Fruit fly (Drosophila melanogaster): Measurements from ENCODE around the gene HP1D3csd.
A peak's percentile ranks its signal among the peaks of the same experiment; 100 is the strongest.

The HP1D3csd gene

DNA sequence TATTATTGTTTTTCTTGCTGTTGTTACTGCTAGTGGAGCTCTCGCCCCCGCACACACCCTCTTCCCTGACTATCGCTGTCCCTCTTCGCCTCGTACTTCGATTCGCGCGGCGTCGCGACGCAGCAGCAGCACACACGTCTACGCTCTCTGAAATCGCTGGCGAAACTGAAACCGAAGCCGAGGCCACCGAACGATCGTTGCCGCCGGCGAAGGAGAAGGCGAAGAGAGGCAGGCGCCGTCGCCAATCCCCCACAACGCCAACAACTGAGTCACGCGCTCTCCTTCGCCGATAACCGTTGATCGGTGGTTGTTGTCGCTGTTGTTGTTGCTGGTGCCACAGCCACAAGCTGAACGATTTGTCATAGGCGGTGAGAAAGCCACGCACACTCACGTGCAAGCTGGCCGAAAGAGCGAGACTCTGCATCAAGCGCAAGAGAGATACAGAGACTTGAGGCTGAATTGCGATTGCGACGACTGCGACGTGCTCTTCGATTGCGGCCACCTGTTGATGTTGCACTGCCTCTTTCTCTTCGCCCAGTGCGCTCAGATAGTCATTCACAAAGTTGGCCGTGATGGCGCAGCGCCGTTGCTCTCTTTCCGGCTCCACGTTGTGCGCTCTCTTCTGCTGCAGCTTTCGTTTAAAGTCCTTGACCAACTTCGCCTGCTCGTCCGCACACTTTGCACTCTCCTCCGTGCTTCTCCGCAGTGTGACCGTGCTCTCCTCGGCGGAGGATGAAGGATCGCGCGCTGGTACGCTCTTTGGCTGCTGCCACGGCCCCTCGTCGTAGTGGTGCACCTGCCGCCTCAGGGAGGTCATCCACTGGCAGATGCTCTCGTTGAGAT lies 36.5 kb upstream of the HP1D3csd start (continued):
- TF ChIP-seq CG13624 (GFP tag; optimal IDR thresholded peaks at IDR 0.05) (no peak), cad (GFP tag; optimal IDR thresholded peaks at IDR 0.05) (no peak), Drgx (GFP tag; IDR thresholded peaks at IDR 0.05) (peak; percentile 28; the same call in 1 of the 2 replicates), Ssrp (tag; optimal IDR thresholded peaks at IDR 0.05) (no peak), CG2199 (GFP tag; IDR thresholded peaks at IDR 0.05) (no peak), Taf1 (GFP tag; IDR thresholded peaks at IDR 0.05) (no peak), vvl (GFP tag; IDR thresholded peaks at IDR 0.05) (0 out of 2 replicates have a peak, but pooled peaks have one; percentile 19), amos (GFP tag; IDR thresholded peaks at IDR 0.05; ENCODE audit: partially characterized antibody) (peak; percentile 44; the same call in 1 of the 2 replicates), Meics (GFP tag; optimal IDR thresholded peaks at IDR 0.05) (no peak), Bdp1 (GFP tag; optimal IDR thresholded peaks at IDR 0.05) (no peak), pfk (GFP tag; optimal IDR thresholded peaks at IDR 0.05) (no peak), Rx (GFP tag; IDR thresholded peaks at IDR 0.05) (no peak), CG8290 (GFP tag; optimal IDR thresholded peaks at IDR 0.05) (no peak), CG8290 (tag; optimal IDR thresholded peaks at IDR 0.05) (peak in 1 of 2 experiments; percentile 70), CkIIα-i1 (GFP tag; IDR thresholded peaks at IDR 0.05) (no peak), B-H1 (GFP tag; IDR thresholded peaks at IDR 0.05) (no peak), Ptx1 (GFP tag; IDR thresholded peaks at IDR 0.05) (no peak), Gug (GFP tag; IDR thresholded peaks at IDR 0.05) (no peak), ci (GFP tag; IDR thresholded peaks at IDR 0.05) (peak; percentile 78), Adf1 (GFP tag; IDR thresholded peaks at IDR 0.05) (peak; percentile 82), CG2712 (tag; optimal IDR thresholded peaks at IDR 0.05) (no peak), ato (GFP tag; IDR thresholded peaks at IDR 0.05; ENCODE audit: partially characterized antibody) (no peak), CG13123 (GFP tag; optimal IDR thresholded peaks at IDR 0.05) (no peak), CG10209 (GFP tag; optimal IDR thresholded peaks at IDR 0.05) (no peak), Ets97D (GFP tag; optimal IDR thresholded peaks at IDR 0.05) (no peak), Hr78 (GFP tag; optimal IDR thresholded peaks at IDR 0.05) (peak in 1 of 2 experiments; percentile 63), tx (GFP tag; optimal IDR thresholded peaks at IDR 0.05) (no peak), pb (GFP tag; optimal IDR thresholded peaks at IDR 0.05) (no peak), CG8388 (GFP tag; optimal IDR thresholded peaks at IDR 0.05) (no peak), slou (GFP tag; optimal IDR thresholded peaks at IDR 0.05) (no peak), Ada2b (GFP tag; IDR thresholded peaks at IDR 0.05) (no peak), CG12299 (tag; optimal IDR thresholded peaks at IDR 0.05) (peak; percentile 7), Dref (GFP tag; IDR thresholded peaks at IDR 0.05) (0 out of 2 replicates have a peak, but pooled peaks have one; percentile 29), CG31224 (GFP tag; IDR thresholded peaks at IDR 0.05) (no peak), Trl (optimal IDR thresholded peaks at IDR 0.05) (peak; percentile 83 to 92), Trl (GFP tag; optimal IDR thresholded peaks at IDR 0.05) (no peak), Atf6 (GFP tag; IDR thresholded peaks at IDR 0.05) (no peak), danr (GFP tag; IDR thresholded peaks at IDR 0.05) (no peak), Dip3 (GFP tag; optimal IDR thresholded peaks at IDR 0.05) (no peak), CG1233 (GFP tag; optimal IDR thresholded peaks at IDR 0.05) (no peak), Hmx (GFP tag; optimal IDR thresholded peaks at IDR 0.05) (no peak), CG10431 (GFP tag; optimal IDR thresholded peaks at IDR 0.05) (no peak), sc (optimal IDR thresholded peaks at IDR 0.05) (no peak), sc (GFP tag; optimal IDR thresholded peaks at IDR 0.05) (no peak), luna (GFP tag; optimal IDR thresholded peaks at IDR 0.05) (no peak), crp (GFP tag; optimal IDR thresholded peaks at IDR 0.05) (no peak), hth (optimal IDR thresholded peaks at IDR 0.05) (no peak), salm (tag; optimal IDR thresholded peaks at IDR 0.05) (no peak), E2f2 (GFP tag; IDR thresholded peaks at IDR 0.05) (0 out of 2 replicates have a peak, but pooled peaks have one; percentile 13), cg (GFP tag; optimal IDR thresholded peaks at IDR 0.05) (peak; percentile 63), ash1 (GFP tag; optimal IDR thresholded peaks at IDR 0.05) (no peak)
